Worm (Caenorhabditis elegans) whole organism, late embryonic: ENCODE measurements around the gene K08D10.10.

Source experiments
- F13H6.1 ChIP-seq: sonication (generic microtip); optimal IDR thresholded peaks from 2 replicates; lab custom pipeline; 2016; ENCODE audit warnings: missing genetic modification characterization, missing compliant biosample characterization
- K09A11.1 ChIP-seq: sonication (generic microtip); optimal IDR thresholded peaks from 2 replicates; lab custom pipeline; 2017; ENCODE audit warnings: antibody characterized with exemption, mild to moderate bottlenecking, missing genetic modification characterization, missing compliant biosample characterization; ENCODE audit not compliant: insufficient read depth
- ama-1 ChIP-seq: fragments of 150-350 bp; optimal IDR thresholded peaks from 2 replicates; lab custom pipeline; 2014
- ceh-18 ChIP-seq: sonication (generic microtip); optimal IDR thresholded peaks from 2 replicates; lab custom pipeline; 2016; ENCODE audit warnings: missing genetic modification characterization, missing compliant biosample characterization
- ceh-2 ChIP-seq: sonication (generic microtip); optimal IDR thresholded peaks from 2 replicates; lab custom pipeline; 2016; ENCODE audit warnings: missing genotype, missing genetic modification characterization, missing compliant biosample characterization
- ceh-6 ChIP-seq: fragments of 200-800 bp; sonication (Bioruptor generic); optimal IDR thresholded peaks from 2 replicates; lab custom pipeline; 2018; ENCODE audit warnings: mild to moderate bottlenecking, missing genetic modification characterization, missing compliant biosample characterization
- ceh-9 ChIP-seq: sonication (generic microtip); optimal IDR thresholded peaks from 2 replicates; lab custom pipeline; 2016; ENCODE audit warnings: mild to moderate bottlenecking, missing genetic modification characterization, inconsistent platforms, missing compliant biosample characterization
- eyg-1 ChIP-seq: sonication (generic microtip); optimal IDR thresholded peaks from 2 replicates; lab custom pipeline; 2016; ENCODE audit warnings: missing genotype, missing genetic modification characterization, missing compliant biosample characterization
- nhr-11 ChIP-seq: fragments of 150-350 bp; optimal IDR thresholded peaks from 2 replicates; lab custom pipeline; 2014; ENCODE audit warnings: missing biosample characterization, missing genetic modification characterization
- pha-4 ChIP-seq: fragments of 150-350 bp; optimal IDR thresholded peaks from 2 replicates; lab custom pipeline; 2018; ENCODE audit warnings: missing biosample characterization, missing genetic modification reagents, missing genetic modification characterization
- pqm-1 ChIP-seq: sonication (generic microtip); optimal IDR thresholded peaks from 2 replicates; lab custom pipeline; 2016; ENCODE audit warnings: missing genetic modification characterization, missing compliant biosample characterization
- sox-4 ChIP-seq: sonication (generic microtip); optimal IDR thresholded peaks from 2 replicates; lab custom pipeline; 2017; ENCODE audit warnings: mild to moderate bottlenecking, missing genetic modification characterization, inconsistent platforms, missing compliant biosample characterization
- ttx-3 ChIP-seq: sonication (generic microtip); optimal IDR thresholded peaks from 2 replicates; lab custom pipeline; 2016; ENCODE audit warnings: missing genetic modification reagents, missing genetic modification characterization, missing compliant biosample characterization

- TF ChIP-seq ama-1 (lab: Kevin White, UChicago): no peak
- no peak for TF ChIP-seq ceh-18 (tag; lab: Kevin White, UChicago)
- no peak for TF ChIP-seq pha-4
- no peak for TF ChIP-seq pqm-1
- no peak for TF ChIP-seq nhr-11 (tag; lab: Kevin White, UChicago)
- no peak for TF ChIP-seq F13H6.1 (tag; lab: Kevin White, UChicago)
- no peak for TF ChIP-seq ceh-6 (GFP tag; lab: Kevin White, UChicago)
- TF ChIP-seq eyg-1 (tag; lab: Kevin White, UChicago): no peak
- no peak for TF ChIP-seq ceh-2 (tag; lab: Kevin White, UChicago)
- TF ChIP-seq K09A11.1 (tag; lab: Kevin White, UChicago): no peak
- TF ChIP-seq sox-4 (tag; lab: Kevin White, UChicago): no peak
- no peak for TF ChIP-seq ttx-3 (tag; lab: Kevin White, UChicago)
- TF ChIP-seq ceh-9 (tag; lab: Kevin White, UChicago): no peak
These were observed 12.4 kb downstream of the K08D10.10 start, which contains the start of gene scrm-8 for ce11 chrIV:4164392-4164791.
